Worm (Caenorhabditis elegans) whole organism, late embryonic: ENCODE results near the gene sri-54.
"Not testable (repeated sequence)": the region's sequence is repeated elsewhere in the genome, so short reads cannot be mapped to it uniquely, and the experiment has no call there.

Experiments
- C08G9.2 ChIP-seq: sonication (generic microtip); optimal IDR thresholded peaks from 2 replicates; lab custom pipeline; 2016; ENCODE audit warnings: mild to moderate bottlenecking, missing genetic modification characterization, moderate library complexity, missing compliant biosample characterization
- K09A11.1 ChIP-seq: sonication (generic microtip); optimal IDR thresholded peaks from 2 replicates; lab custom pipeline; 2017; ENCODE audit warnings: antibody characterized with exemption, mild to moderate bottlenecking, missing genetic modification characterization, missing compliant biosample characterization; ENCODE audit not compliant: insufficient read depth
- Y22D7AL.16 ChIP-seq: sonication (generic microtip); optimal IDR thresholded peaks from 2 replicates; lab custom pipeline; 2016; ENCODE audit warnings: missing genetic modification characterization, missing compliant biosample characterization
- ahr-1 ChIP-seq: sonication (generic microtip); optimal IDR thresholded peaks from 2 replicates; lab custom pipeline; 2016; ENCODE audit warnings: missing genetic modification characterization, missing compliant biosample characterization
- ceh-24 ChIP-seq: sonication (generic microtip); optimal IDR thresholded peaks from 2 replicates; lab custom pipeline; 2016; ENCODE audit warnings: mild to moderate bottlenecking, missing genetic modification characterization, missing compliant biosample characterization
- ceh-30 ChIP-seq: fragments of 150-350 bp; optimal IDR thresholded peaks from 2 replicates; lab custom pipeline; 2014; ENCODE audit warnings: missing biosample characterization, missing genetic modification characterization
- ceh-34 ChIP-seq: sonication (generic microtip); optimal IDR thresholded peaks from 2 replicates; lab custom pipeline; 2016; ENCODE audit warnings: mild to moderate bottlenecking, missing genetic modification characterization, missing compliant biosample characterization
- ceh-9 ChIP-seq: sonication (generic microtip); optimal IDR thresholded peaks from 2 replicates; lab custom pipeline; 2016; ENCODE audit warnings: mild to moderate bottlenecking, missing genetic modification characterization, inconsistent platforms, missing compliant biosample characterization
- che-1 ChIP-seq: sonication (generic microtip); optimal IDR thresholded peaks from 2 replicates; lab custom pipeline; 2016; ENCODE audit warnings: mild to moderate bottlenecking, missing genetic modification characterization, missing compliant biosample characterization
- dve-1 ChIP-seq: sonication (generic microtip); optimal IDR thresholded peaks from 2 replicates; lab custom pipeline; 2017; ENCODE audit warnings: antibody characterized with exemption, mild to moderate bottlenecking, missing genetic modification characterization, missing compliant biosample characterization
- elt-2 ChIP-seq: sonication (generic microtip); optimal IDR thresholded peaks from 2 replicates; lab custom pipeline; 2016; ENCODE audit warnings: missing genetic modification reagents, missing genetic modification characterization, missing compliant biosample characterization
- elt-4 ChIP-seq: sonication (generic microtip); optimal IDR thresholded peaks from 2 replicates; lab custom pipeline; 2016; ENCODE audit warnings: missing genetic modification characterization, missing compliant biosample characterization
- eyg-1 ChIP-seq: sonication (generic microtip); optimal IDR thresholded peaks from 2 replicates; lab custom pipeline; 2016; ENCODE audit warnings: missing genotype, missing genetic modification characterization, missing compliant biosample characterization
- fax-1 ChIP-seq: sonication (generic microtip); optimal IDR thresholded peaks from 2 replicates; lab custom pipeline; 2016; ENCODE audit warnings: missing genotype, missing genetic modification characterization, missing compliant biosample characterization
- fkh-10 ChIP-seq: fragments of 150-350 bp; optimal IDR thresholded peaks from 2 replicates; lab custom pipeline; 2014; ENCODE audit warnings: missing biosample characterization, missing genetic modification reagents, missing genetic modification characterization
- fkh-6 ChIP-seq: sonication (generic microtip); optimal IDR thresholded peaks from 2 replicates; lab custom pipeline; 2016; ENCODE audit warnings: missing genetic modification characterization, missing compliant biosample characterization
- hlh-15 ChIP-seq: sonication (generic microtip); optimal IDR thresholded peaks from 2 replicates; lab custom pipeline; 2016; ENCODE audit warnings: missing genetic modification characterization, missing compliant biosample characterization
- hlh-8 ChIP-seq: sonication (generic microtip); optimal IDR thresholded peaks from 2 replicates; lab custom pipeline; 2016; ENCODE audit warnings: missing genotype, missing genetic modification characterization, missing compliant biosample characterization
- lin-11 ChIP-seq: fragments of 200-800 bp; sonication (Bioruptor generic); optimal IDR thresholded peaks from 2 replicates; lab custom pipeline; 2018; ENCODE audit warnings: mild to moderate bottlenecking, missing genetic modification characterization, missing compliant biosample characterization
- madf-2 ChIP-seq: sonication (generic microtip); optimal IDR thresholded peaks from 2 replicates; lab custom pipeline; 2017; ENCODE audit warnings: missing genetic modification characterization, missing compliant biosample characterization
- nfya-1 ChIP-seq: sonication (generic microtip); optimal IDR thresholded peaks from 2 replicates; lab custom pipeline; 2017; ENCODE audit warnings: missing genetic modification characterization, mild to moderate bottlenecking, missing compliant biosample characterization, antibody characterized with exemption, moderate library complexity
- nhr-11 ChIP-seq: fragments of 150-350 bp; optimal IDR thresholded peaks from 2 replicates; lab custom pipeline; 2014; ENCODE audit warnings: missing biosample characterization, missing genetic modification characterization
- npax-4 ChIP-seq: sonication (generic microtip); optimal IDR thresholded peaks from 2 replicates; lab custom pipeline; 2016; ENCODE audit warnings: missing genetic modification characterization, missing compliant biosample characterization
- odd-2 ChIP-seq: sonication (generic microtip); optimal IDR thresholded peaks from 2 replicates; lab custom pipeline; 2017; ENCODE audit warnings: antibody characterized with exemption, mild to moderate bottlenecking, missing genetic modification characterization, missing compliant biosample characterization
- pax-1 ChIP-seq: fragments of 150-350 bp; optimal IDR thresholded peaks from 2 replicates; lab custom pipeline; 2014; ENCODE audit warnings: missing biosample characterization, missing genetic modification characterization
- tbx-7 ChIP-seq: sonication (generic microtip); optimal IDR thresholded peaks from 2 replicates; lab custom pipeline; 2016; ENCODE audit warnings: missing genotype, missing genetic modification characterization, missing compliant biosample characterization
- ttx-3 ChIP-seq: sonication (generic microtip); optimal IDR thresholded peaks from 2 replicates; lab custom pipeline; 2016; ENCODE audit warnings: missing genetic modification reagents, missing genetic modification characterization, missing compliant biosample characterization
- unc-3 ChIP-seq, 2 experiments: fragments of 200-800 bp in 1 of 2; sonication (Bioruptor generic) in 1 of 2; sonication (generic microtip) in 1 of 2; conservative IDR thresholded peaks in 1 of 2; optimal IDR thresholded peaks in 1 of 2; 2 replicates each; pipeline versions ENCODE4 v1.3.6 to Lab custom; 2016 to 2022; ENCODE audit warnings: missing compliant biosample characterization in 2 of 2, missing genetic modification characterization in 2 of 2, missing genetic modification reagents in 1 of 2
- unc-42 ChIP-seq: sonication (generic microtip); optimal IDR thresholded peaks from 2 replicates; lab custom pipeline; 2016; ENCODE audit warnings: missing genotype, missing genetic modification characterization, missing compliant biosample characterization
- unc-55 ChIP-seq: sonication (generic microtip); optimal IDR thresholded peaks from 2 replicates; lab custom pipeline; 2017; ENCODE audit warnings: missing biosample characterization, missing genetic modification reagents, missing genetic modification characterization

sri-54 gene

ce11 chrII:3149521-3150190, 12.0 kb upstream of the sri-54 start, which contains the start of the genes T10D4.11 and T10D4.1:
TSS of gene T10D4.11 (minus strand) at chrII:3149621.
TSS of gene T10D4.1 (plus strand) at chrII:3150140.
- TF ChIP-seq hlh-8 (tag; lab: Kevin White, UChicago), result no peak
- no peak for TF ChIP-seq dve-1 (tag; lab: Kevin White, UChicago)
- TF ChIP-seq eyg-1 (tag; lab: Kevin White, UChicago), result no peak
- no peak for TF ChIP-seq unc-3 (GFP tag; conservative IDR thresholded peaks at IDR 0.05; lab: Robert Waterston, UW)
- TF ChIP-seq unc-3 (tag; optimal IDR thresholded peaks at IDR 0.05; lab: Kevin White, UChicago), result no peak
- TF ChIP-seq odd-2, result no peak
- TF ChIP-seq hlh-15, result no peak
- no peak for TF ChIP-seq fax-1
- TF ChIP-seq nfya-1 (tag; lab: Kevin White, UChicago), result no peak
- no peak for TF ChIP-seq unc-55 (GFP tag; lab: Kevin White, UChicago)
- no peak for TF ChIP-seq fkh-6 (tag; lab: Kevin White, UChicago)
- TF ChIP-seq elt-2 (tag; lab: Kevin White, UChicago), result no peak
- TF ChIP-seq npax-4 (tag; lab: Kevin White, UChicago), result no peak
- TF ChIP-seq nhr-11 (tag; lab: Kevin White, UChicago), result no peak
- no peak for TF ChIP-seq unc-42
- no peak for TF ChIP-seq lin-11 (tag; lab: Kevin White, UChicago)
- no peak for TF ChIP-seq ahr-1 (tag; lab: Kevin White, UChicago)

DNA sequence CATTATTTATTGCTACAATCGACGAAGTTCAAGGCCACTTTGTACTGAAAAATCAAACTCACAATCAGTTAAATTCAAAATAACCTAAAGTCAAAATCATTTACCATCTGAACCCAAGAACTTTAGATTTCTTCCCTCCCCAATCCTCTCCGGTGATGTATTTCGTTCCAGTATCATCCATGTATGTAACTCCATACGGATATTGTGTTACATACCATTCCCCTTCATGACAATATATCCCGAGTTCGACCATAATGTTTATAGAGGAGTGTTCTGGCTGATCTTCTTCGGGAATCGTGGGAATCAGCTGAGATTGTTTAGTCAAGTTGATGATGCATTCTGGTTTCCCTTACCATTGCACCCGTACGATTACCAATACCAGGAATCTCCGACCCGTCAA, 10.7 kb upstream of the sri-54 start:
- TF ChIP-seq unc-55 (GFP tag; lab: Kevin White, UChicago) (no peak), pax-1 (tag; lab: Kevin White, UChicago) (no peak), fkh-10 (GFP tag; lab: Kevin White, UChicago) (no peak), odd-2 (no peak), ceh-30 (tag; lab: Kevin White, UChicago) (no peak), K09A11.1 (no peak), unc-3 (GFP tag; conservative IDR thresholded peaks at IDR 0.05; lab: Robert Waterston, UW) (no peak), unc-3 (tag; optimal IDR thresholded peaks at IDR 0.05; lab: Kevin White, UChicago) (no peak), ttx-3 (tag; lab: Kevin White, UChicago) (no peak), tbx-7 (tag; lab: Kevin White, UChicago) (no peak), madf-2 (tag; lab: Kevin White, UChicago) (no peak), nhr-11 (tag; lab: Kevin White, UChicago) (no peak), lin-11 (tag; lab: Kevin White, UChicago) (no peak), Y22D7AL.16 (no peak), fax-1 (no peak), C08G9.2 (tag; lab: Kevin White, UChicago) (no peak), ceh-24 (tag; lab: Kevin White, UChicago) (no peak)

ce11 chrII:3145842-3146241, 8.1 kb upstream of the sri-54 start, which contains the start of gene T10D4.15:
TSS of gene T10D4.15 (plus strand) at chrII:3146142.
- TF ChIP-seq odd-2, result no peak
- no peak for TF ChIP-seq tbx-7 (tag; lab: Kevin White, UChicago)
- no peak for TF ChIP-seq ceh-34 (tag; lab: Kevin White, UChicago)
- TF ChIP-seq ttx-3 (tag; lab: Kevin White, UChicago), result no peak
- TF ChIP-seq lin-11 (tag; lab: Kevin White, UChicago), result no peak
- no peak for TF ChIP-seq K09A11.1
- TF ChIP-seq ceh-9 (tag; lab: Kevin White, UChicago), result no peak

DNA sequence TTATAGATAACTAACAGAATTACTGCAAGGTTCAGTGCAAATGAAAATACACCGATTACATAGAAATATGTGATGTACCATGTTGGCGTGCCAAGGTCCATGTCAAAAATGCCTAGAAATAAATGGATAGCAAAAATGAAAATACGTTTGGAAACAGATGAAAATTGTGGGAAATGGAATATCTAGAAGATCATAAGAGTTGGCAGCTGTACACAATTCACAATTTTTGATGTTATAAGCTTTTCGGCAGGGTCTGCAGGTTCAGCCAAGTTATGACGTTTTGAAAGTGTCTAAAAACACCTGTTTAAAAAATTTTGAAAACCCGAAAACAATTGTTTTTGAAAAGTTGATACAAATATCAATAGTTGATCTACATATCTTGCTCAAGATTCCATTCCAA, 6.8 kb upstream of the sri-54 start, which contains the start of gene sri-43:
Gene sri-43 (minus strand): TSS at position 101 of the 400 bp plus-strand sequence.
- not testable (repeated sequence) for TF ChIP-seq nfya-1, hlh-8, ahr-1 (tag; lab: Kevin White, UChicago)

- TF ChIP-seq ceh-24 (tag; lab: Kevin White, UChicago); che-1; elt-4 (tag; lab: Kevin White, UChicago): not testable (repeated sequence)
These were observed 5.2 kb upstream of the sri-54 start, which contains the start of gene sri-42 for ce11 chrII:3142855-3143254. TSS of gene sri-42 (minus strand) at chrII:3142955.
